Worm (Caenorhabditis elegans) whole organism, mixed stage, embryonic: Measurements from ENCODE around the gene R04B5.7.

Experiments
- bed-3 ChIP-seq: fragments of 200-800 bp; sonication (Bioruptor generic); optimal IDR thresholded peaks from 3 replicates; lab custom pipeline; 2018; ENCODE audit warnings: mild to moderate bottlenecking, missing genetic modification characterization, moderate library complexity, missing compliant biosample characterization
- sptf-1 ChIP-seq: sonication (generic microtip); optimal IDR thresholded peaks from 2 replicates; lab custom pipeline; 2017; ENCODE audit warnings: mild to moderate bottlenecking, missing genetic modification characterization, moderate library complexity, missing compliant biosample characterization
- ztf-11 ChIP-seq: fragments of 150-350 bp; optimal IDR thresholded peaks from 2 replicates; lab custom pipeline; 2014; ENCODE audit warnings: missing biosample characterization, missing genetic modification characterization

DNA sequence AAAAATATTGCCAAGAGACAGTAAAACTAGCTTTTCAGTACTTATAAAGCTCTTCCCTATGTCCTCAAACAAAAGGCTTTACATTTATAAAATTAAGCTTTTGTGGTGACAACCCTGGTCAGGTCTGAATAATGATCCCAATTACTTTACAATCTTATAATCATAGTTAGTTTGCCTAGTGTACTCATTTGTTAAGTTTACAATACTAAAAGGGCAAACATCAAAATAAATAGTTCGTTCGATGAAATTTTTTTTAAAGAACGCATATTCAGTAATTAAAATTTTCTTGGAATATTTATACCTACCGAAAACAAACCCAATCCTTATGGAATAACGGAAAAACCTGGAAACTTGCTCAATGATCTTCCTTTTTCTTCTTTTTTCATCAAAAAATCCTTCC lies 31.6 kb downstream of the R04B5.7 start:
- TF ChIP-seq bed-3 (GFP tag; lab: Kevin White, UChicago) (no peak), ztf-11 (tag; lab: Kevin White, UChicago) (no peak), sptf-1 (no peak)
